Worm (Caenorhabditis elegans): ENCODE results near the gene ift-81.

Gene ift-81

ce11 chrX:5337959-5338358 is 39.6 kb downstream of the ift-81 start, which contains the start of gene C26B9.3:
Gene C26B9.3 (plus strand): TSS chrX:5338301.
- TF ChIP-seq klf-2 (GFP tag; conservative IDR thresholded peaks at IDR 0.05) (no peak), tab-1 (GFP tag; IDR thresholded peaks at IDR 0.05) (no peak), T22C8.4 (GFP tag; IDR thresholded peaks at IDR 0.05) (no peak), ztf-29 (GFP tag; IDR thresholded peaks at IDR 0.05) (no peak), med-1 (GFP tag; optimal IDR thresholded peaks at IDR 0.05; ENCODE audit: insufficient read depth) (no peak), ref-1 (GFP tag; conservative IDR thresholded peaks at IDR 0.05) (no peak), ztf-23 (GFP tag; IDR thresholded peaks at IDR 0.05) (no peak), cog-1 (tag; optimal IDR thresholded peaks at IDR 0.05) (no peak), flt-1 (GFP tag; IDR thresholded peaks at IDR 0.05) (no peak)

ce11 chrX:5339357-5339756 is 41.0 kb downstream of the ift-81 start:
- TF ChIP-seq flt-1 (GFP tag; IDR thresholded peaks at IDR 0.05) (no peak), ztf-29 (GFP tag; IDR thresholded peaks at IDR 0.05) (no peak), tab-1 (GFP tag; IDR thresholded peaks at IDR 0.05) (no peak), klf-2 (GFP tag; conservative IDR thresholded peaks at IDR 0.05) (no peak), cog-1 (tag; optimal IDR thresholded peaks at IDR 0.05) (no peak), med-1 (GFP tag; optimal IDR thresholded peaks at IDR 0.05; ENCODE audit: insufficient read depth) (no peak), ref-1 (GFP tag; conservative IDR thresholded peaks at IDR 0.05) (no peak), T22C8.4 (GFP tag; IDR thresholded peaks at IDR 0.05) (no peak), ztf-23 (GFP tag; IDR thresholded peaks at IDR 0.05) (no peak)

ce11 chrX:5339889-5340288 is 41.5 kb downstream of the ift-81 start, which contains the start of gene C26B9.2:
Gene C26B9.2 (plus strand): TSS chrX:5340189.
- TF ChIP-seq ref-1 (GFP tag; conservative IDR thresholded peaks at IDR 0.05): no peak

DNA sequence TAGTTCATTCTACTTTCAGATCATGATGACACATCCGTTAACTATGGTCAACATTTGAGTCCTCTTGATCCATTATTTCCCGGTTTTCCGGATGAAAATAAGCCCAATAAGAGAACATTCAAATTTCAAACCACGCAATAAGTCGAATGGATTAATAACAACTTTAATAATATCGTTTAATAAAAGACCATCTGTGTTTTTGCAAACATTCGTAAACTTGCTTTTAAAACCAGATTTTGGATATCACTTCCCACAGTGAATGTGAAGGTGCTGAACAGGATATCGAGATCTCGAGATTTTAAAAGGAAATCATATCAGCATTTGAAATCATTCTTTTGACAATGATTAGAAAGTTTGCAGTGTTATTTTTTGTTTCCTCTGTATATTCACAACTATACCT is 43.6 kb downstream of the ift-81 start, which contains the start of gene C26B9.7:
TSS of gene C26B9.7 (plus strand) at position 301 of the 400 bp plus-strand sequence.
- no peak for TF ChIP-seq tab-1 (GFP tag; IDR thresholded peaks at IDR 0.05)
- TF ChIP-seq ztf-23 (GFP tag; IDR thresholded peaks at IDR 0.05): no peak
- no peak for TF ChIP-seq flt-1 (GFP tag; IDR thresholded peaks at IDR 0.05)
- no peak for TF ChIP-seq klf-2 (GFP tag; conservative IDR thresholded peaks at IDR 0.05)
- no peak for TF ChIP-seq med-1 (GFP tag; optimal IDR thresholded peaks at IDR 0.05; ENCODE audit: insufficient read depth)
- TF ChIP-seq ref-1 (GFP tag; conservative IDR thresholded peaks at IDR 0.05): no peak
- no peak for TF ChIP-seq ztf-29 (GFP tag; IDR thresholded peaks at IDR 0.05)
- no peak for TF ChIP-seq cog-1 (tag; optimal IDR thresholded peaks at IDR 0.05)
- TF ChIP-seq T22C8.4 (GFP tag; IDR thresholded peaks at IDR 0.05): no peak

DNA sequence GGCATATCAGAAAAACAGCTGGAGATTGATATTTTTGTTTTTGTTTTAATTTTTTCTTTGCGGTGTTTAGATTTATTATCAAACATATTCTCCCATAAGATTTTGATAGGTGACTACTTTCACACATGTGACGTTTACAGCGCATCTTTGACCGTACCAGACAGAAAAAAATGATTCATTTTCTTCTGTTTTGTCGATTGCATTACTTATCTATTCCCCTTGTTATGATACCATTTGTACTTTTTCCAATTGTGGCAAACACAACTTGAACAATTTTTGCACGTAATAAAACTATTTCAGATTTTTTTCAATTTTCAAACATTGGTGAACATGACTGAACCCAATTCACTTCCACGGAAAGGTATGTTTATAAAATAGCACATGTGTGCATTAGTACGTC is 45.9 kb downstream of the ift-81 start, which contains the start of gene C26B9.1:
TSS of gene C26B9.1 (plus strand) at position 301 of the 400 bp plus-strand sequence.
- TF ChIP-seq ref-1 (GFP tag; conservative IDR thresholded peaks at IDR 0.05) (no peak), ztf-23 (GFP tag; IDR thresholded peaks at IDR 0.05) (no peak), T22C8.4 (GFP tag; IDR thresholded peaks at IDR 0.05) (no peak), med-1 (GFP tag; optimal IDR thresholded peaks at IDR 0.05; ENCODE audit: insufficient read depth) (no peak), flt-1 (GFP tag; IDR thresholded peaks at IDR 0.05) (no peak), cog-1 (tag; optimal IDR thresholded peaks at IDR 0.05) (no peak), klf-2 (GFP tag; conservative IDR thresholded peaks at IDR 0.05) (no peak), ztf-29 (GFP tag; IDR thresholded peaks at IDR 0.05) (no peak), tab-1 (GFP tag; IDR thresholded peaks at IDR 0.05) (no peak)

DNA sequence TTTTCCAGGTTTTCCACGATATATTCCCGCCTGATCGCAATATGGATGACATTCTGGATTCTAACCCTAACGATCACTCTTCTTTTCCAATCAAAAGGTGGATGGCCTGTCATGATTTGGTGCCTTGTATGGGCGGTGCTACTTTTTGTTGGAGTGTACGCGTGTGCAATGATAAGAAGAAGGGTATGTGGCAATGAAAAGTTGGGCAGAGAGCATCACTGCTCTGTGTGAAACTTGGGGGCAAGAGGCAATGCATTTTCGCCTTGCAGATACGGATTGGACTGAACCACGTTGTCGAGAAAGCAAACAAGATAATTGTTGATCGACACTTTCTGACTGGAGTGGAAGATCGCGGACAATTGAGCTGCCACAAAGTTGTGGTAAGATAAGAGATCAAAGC is 47.9 kb downstream of the ift-81 start:
- TF ChIP-seq T22C8.4 (GFP tag; IDR thresholded peaks at IDR 0.05) (no peak), med-1 (GFP tag; optimal IDR thresholded peaks at IDR 0.05; ENCODE audit: insufficient read depth) (no peak), tab-1 (GFP tag; IDR thresholded peaks at IDR 0.05) (no peak), ztf-29 (GFP tag; IDR thresholded peaks at IDR 0.05) (no peak), flt-1 (GFP tag; IDR thresholded peaks at IDR 0.05) (no peak), ref-1 (GFP tag; conservative IDR thresholded peaks at IDR 0.05) (no peak), klf-2 (GFP tag; conservative IDR thresholded peaks at IDR 0.05) (no peak), cog-1 (tag; optimal IDR thresholded peaks at IDR 0.05) (no peak), ztf-23 (GFP tag; IDR thresholded peaks at IDR 0.05) (no peak)

DNA sequence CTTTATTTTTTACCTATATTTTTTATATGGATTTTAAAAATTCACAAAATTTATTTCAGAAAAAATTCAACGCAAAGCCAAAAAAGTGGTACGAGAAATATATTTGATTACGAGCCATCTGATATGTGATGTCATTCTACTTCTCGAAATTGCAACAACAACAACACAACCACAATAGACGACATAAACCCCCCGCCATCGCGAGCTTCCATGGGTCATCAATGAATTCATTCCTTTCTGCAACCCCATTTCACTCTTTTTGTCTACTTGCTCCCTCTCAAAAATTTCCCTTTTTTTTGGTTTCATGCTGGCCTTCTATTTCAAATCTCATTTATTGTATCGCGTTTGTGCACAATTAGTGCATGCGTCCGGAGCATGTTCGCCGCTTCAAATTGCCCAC is 49.5 kb downstream of the ift-81 start:
- no peak for TF ChIP-seq tab-1 (GFP tag; IDR thresholded peaks at IDR 0.05)
- no peak for TF ChIP-seq ztf-23 (GFP tag; IDR thresholded peaks at IDR 0.05)
- no peak for TF ChIP-seq klf-2 (GFP tag; conservative IDR thresholded peaks at IDR 0.05)
- TF ChIP-seq ztf-29 (GFP tag; IDR thresholded peaks at IDR 0.05): no peak
- TF ChIP-seq flt-1 (GFP tag; IDR thresholded peaks at IDR 0.05): no peak
- no peak for TF ChIP-seq med-1 (GFP tag; optimal IDR thresholded peaks at IDR 0.05; ENCODE audit: insufficient read depth)
- TF ChIP-seq cog-1 (tag; optimal IDR thresholded peaks at IDR 0.05): no peak
- no peak for TF ChIP-seq T22C8.4 (GFP tag; IDR thresholded peaks at IDR 0.05)
- no peak for TF ChIP-seq ref-1 (GFP tag; conservative IDR thresholded peaks at IDR 0.05)

DNA sequence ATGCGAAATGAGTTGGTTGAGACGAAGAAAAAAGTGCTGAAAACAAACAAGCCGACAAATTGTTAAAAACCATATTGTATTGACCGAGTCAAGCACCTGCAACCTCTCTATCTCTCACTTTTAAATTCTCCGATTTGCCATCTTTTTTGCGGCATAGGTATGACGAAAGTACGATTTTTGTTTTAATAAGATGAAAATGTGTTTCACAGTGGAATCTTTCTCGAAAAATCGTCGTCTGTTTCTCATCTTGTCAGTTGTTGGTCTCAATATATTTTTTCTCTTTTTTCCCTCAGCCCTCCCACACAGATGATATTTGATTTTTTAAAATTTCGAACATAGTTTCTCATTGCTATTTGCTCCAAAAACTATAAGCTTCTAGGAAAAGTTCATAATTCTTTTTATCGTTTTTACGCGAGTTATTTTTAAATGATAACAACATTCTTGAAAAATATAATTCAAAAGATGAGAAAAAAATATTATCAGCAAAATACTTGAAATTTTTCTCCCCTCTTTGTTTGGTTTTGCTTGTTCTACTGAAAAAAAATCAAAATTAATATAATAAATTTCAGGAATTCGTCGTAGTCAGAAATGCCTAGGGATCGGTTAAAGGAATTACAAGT is 50.3 kb downstream of the ift-81 start, which contains the start of gene syx-3:
TSS of gene syx-3 (plus strand) at position 570 of the 620 bp plus-strand sequence.
- TF ChIP-seq T22C8.4 (GFP tag; IDR thresholded peaks at IDR 0.05) (no peak), ztf-29 (GFP tag; IDR thresholded peaks at IDR 0.05) (no peak)

- peak; percentile 72; the same call in 1 of the 2 replicates for TF ChIP-seq ztf-23 (GFP tag; IDR thresholded peaks at IDR 0.05)
- TF ChIP-seq klf-2 (GFP tag; conservative IDR thresholded peaks at IDR 0.05): 0 out of 2 replicates have a peak, but pooled peaks have one; percentile 9
- TF ChIP-seq flt-1 (GFP tag; IDR thresholded peaks at IDR 0.05): peak; percentile 57; the same call in 1 of the 2 replicates
- TF ChIP-seq med-1 (GFP tag; optimal IDR thresholded peaks at IDR 0.05; ENCODE audit: insufficient read depth): no peak
- no peak for TF ChIP-seq ztf-29 (GFP tag; IDR thresholded peaks at IDR 0.05)
Measured at ce11 chrX:5354022-5354876, 55.9 kb downstream of the ift-81 start, which contains the start of gene pfn-2. Gene pfn-2 (minus strand): TSS chrX:5354072.
